Fruit fly (Drosophila melanogaster) whole organism, embryonic: ENCODE results near the gene QC.

ENCODE experiments used
- CG11504 ChIP-seq: fragments of 200-800 bp; sonication (Bioruptor generic); optimal IDR thresholded peaks from 3 replicates; lab custom pipeline; 2019; ENCODE audit warnings: missing biosample characterization, mild to moderate bottlenecking, missing genetic modification characterization, moderate library complexity
- CG12942 ChIP-seq: fragments of 200-800 bp; sonication (Bioruptor generic); optimal IDR thresholded peaks from 3 replicates; lab custom pipeline; 2016; ENCODE audit warnings: missing biosample characterization, missing genetic modification characterization
- CG13287 ChIP-seq: fragments of 200-800 bp; sonication (Bioruptor generic); IDR thresholded peaks from 2 replicates; pipeline ENCODE4 v1.3.6; 2022; ENCODE audit warnings: missing biosample characterization, missing genetic modification characterization; ENCODE audit not compliant: partially characterized antibody
- CG13894 ChIP-seq: fragments of 200-800 bp; sonication (Bioruptor generic); optimal IDR thresholded peaks from 3 replicates; lab custom pipeline; 2018; ENCODE audit warnings: missing biosample characterization, mild to moderate bottlenecking, missing genetic modification characterization, moderate library complexity
- CG14050 ChIP-seq: fragments of 200-800 bp; sonication (Bioruptor generic); IDR thresholded peaks from 3 replicates; pipeline ENCODE4 v1.3.6; 2022; ENCODE audit warnings: missing biosample characterization, missing genetic modification characterization
- CG14710 ChIP-seq: fragments of 200-800 bp; sonication (Bioruptor generic); optimal IDR thresholded peaks from 3 replicates; lab custom pipeline; 2019; ENCODE audit warnings: missing biosample characterization, mild to moderate bottlenecking, missing genetic modification characterization, moderate library complexity
- CG1529 ChIP-seq: fragments of 200-800 bp; sonication (Bioruptor generic); optimal IDR thresholded peaks from 3 replicates; lab custom pipeline; 2018; ENCODE audit warnings: missing biosample characterization, missing genetic modification characterization
- CG15514 ChIP-seq: fragments of 200-800 bp; sonication (Bioruptor generic); optimal IDR thresholded peaks from 3 replicates; lab custom pipeline; 2017; ENCODE audit warnings: missing biosample characterization, missing genetic modification characterization, mild to moderate bottlenecking, moderate library complexity, missing genetic modification reagents
- CG15601 ChIP-seq: fragments of 200-800 bp; sonication (Bioruptor generic); optimal IDR thresholded peaks from 3 replicates; lab custom pipeline; 2019; ENCODE audit warnings: missing biosample characterization, mild to moderate bottlenecking, missing genetic modification characterization, moderate library complexity
- CG16813 ChIP-seq: fragments of 200-800 bp; sonication (Bioruptor generic); IDR thresholded peaks from 3 replicates; pipeline ENCODE4 v1.3.6; 2022; ENCODE audit warnings: missing biosample characterization, missing genetic modification characterization; ENCODE audit not compliant: partially characterized antibody
- CG16863 ChIP-seq: fragments of 200-800 bp; sonication (Bioruptor generic); optimal IDR thresholded peaks from 3 replicates; lab custom pipeline; 2016; ENCODE audit warnings: missing biosample characterization, missing genetic modification characterization
- CG18599 ChIP-seq: fragments of 200-800 bp; sonication (Bioruptor generic); optimal IDR thresholded peaks from 3 replicates; lab custom pipeline; 2017; ENCODE audit warnings: missing biosample characterization, missing genetic modification characterization, mild to moderate bottlenecking, moderate library complexity, missing genetic modification reagents
- CG30431 ChIP-seq: fragments of 200-800 bp; sonication (Bioruptor generic); optimal IDR thresholded peaks from 2 replicates; lab custom pipeline; 2017; ENCODE audit warnings: missing biosample characterization, missing genetic modification characterization
- CG31224 ChIP-seq: fragments of 200-800 bp; sonication (Bioruptor generic); IDR thresholded peaks from 2 replicates; pipeline ENCODE4 v1.3.6; 2022; ENCODE audit warnings: missing biosample characterization, missing genetic modification characterization
- CG4328 ChIP-seq: fragments of 200-800 bp; sonication (Bioruptor generic); optimal IDR thresholded peaks from 3 replicates; lab custom pipeline; 2017; ENCODE audit warnings: missing biosample characterization, missing genetic modification reagents, missing genetic modification characterization
- CG8290 ChIP-seq, 3 experiments: fragments of 200-800 bp; sonication (Bioruptor generic); optimal IDR thresholded peaks; 2 replicates each; lab custom pipeline; 2016 to 2019; ENCODE audit warnings: missing biosample characterization in 3 of 3, missing genetic modification characterization in 3 of 3, mild to moderate bottlenecking in 2 of 3, moderate library complexity in 1 of 3
- CHES-1-like ChIP-seq: fragments of 200-800 bp; sonication (Bioruptor generic); optimal IDR thresholded peaks from 2 replicates; lab custom pipeline; 2016; ENCODE audit warnings: missing biosample characterization, missing genetic modification characterization
- CoRest ChIP-seq: fragments of 200-800 bp; sonication (Bioruptor generic); optimal IDR thresholded peaks from 3 replicates; lab custom pipeline; 2018; ENCODE audit warnings: missing biosample characterization, mild to moderate bottlenecking, missing genetic modification characterization, moderate library complexity
- Drgx ChIP-seq: fragments of 200-800 bp; sonication (Bioruptor generic); IDR thresholded peaks from 2 replicates; pipeline ENCODE4 v1.3.6; 2022; ENCODE audit warnings: missing biosample characterization, missing genetic modification characterization
- E2f2 ChIP-seq: fragments of 200-800 bp; sonication (Bioruptor generic); IDR thresholded peaks from 2 replicates; pipeline ENCODE4 v1.3.6; 2022; ENCODE audit warnings: missing biosample characterization, missing genetic modification characterization
- Ets97D ChIP-seq: fragments of 200-800 bp; sonication (Bioruptor generic); optimal IDR thresholded peaks from 3 replicates; lab custom pipeline; 2016; ENCODE audit warnings: missing biosample characterization, missing genetic modification characterization
- H2.0 ChIP-seq: fragments of 200-800 bp; sonication (Bioruptor generic); IDR thresholded peaks from 2 replicates; pipeline ENCODE4 v1.3.6; 2022; ENCODE audit warnings: missing biosample characterization, missing genetic modification characterization
- Hand ChIP-seq: fragments of 200-800 bp; sonication (Bioruptor generic); optimal IDR thresholded peaks from 2 replicates; lab custom pipeline; 2017; ENCODE audit warnings: mild to moderate bottlenecking, missing biosample characterization, missing genetic modification reagents, missing genetic modification characterization
- Hey ChIP-seq: fragments of 200-800 bp; sonication (Bioruptor generic); optimal IDR thresholded peaks from 3 replicates; lab custom pipeline; 2018; ENCODE audit warnings: missing biosample characterization, mild to moderate bottlenecking, missing genetic modification characterization
- MTF-1 ChIP-seq: fragments of 200-800 bp; sonication (Bioruptor generic); optimal IDR thresholded peaks from 2 replicates; lab custom pipeline; 2018; ENCODE audit warnings: missing biosample characterization, mild to moderate bottlenecking, missing genetic modification characterization, borderline replicate concordance
- NC2α ChIP-seq: fragments of 200-800 bp; sonication (Bioruptor generic); optimal IDR thresholded peaks from 2 replicates; lab custom pipeline; 2016; ENCODE audit warnings: missing biosample characterization, missing genetic modification characterization
- Nf-YC ChIP-seq: fragments of 200-800 bp; optimal IDR thresholded peaks from 3 replicates; lab custom pipeline; 2019; ENCODE audit warnings: missing biosample characterization, mild to moderate bottlenecking, missing genetic modification characterization, moderate library complexity
- Rfx ChIP-seq: fragments of 200-800 bp; sonication (Bioruptor generic); IDR thresholded peaks from 2 replicates; pipeline ENCODE4 v1.3.6; 2022; ENCODE audit warnings: missing biosample characterization, missing genetic modification characterization
- Spps ChIP-seq: fragments of 200-800 bp; sonication (Bioruptor generic); optimal IDR thresholded peaks from 2 replicates; lab custom pipeline; 2018; ENCODE audit warnings: missing biosample characterization, mild to moderate bottlenecking, missing genetic modification characterization
- Ssrp ChIP-seq: fragments of 200-800 bp; sonication (Bioruptor generic); optimal IDR thresholded peaks from 2 replicates; lab custom pipeline; 2018; ENCODE audit warnings: missing biosample characterization, mild to moderate bottlenecking, missing genetic modification characterization, moderate library complexity
- Tbp ChIP-seq: fragments of >200 bp; optimal IDR thresholded peaks from 2 replicates; lab custom pipeline; 2018; ENCODE audit warnings: missing biosample characterization, missing genetic modification characterization
- abd-A ChIP-seq: fragments of 200-800 bp; sonication (Bioruptor generic); optimal IDR thresholded peaks from 3 replicates; lab custom pipeline; 2019; ENCODE audit warnings: missing biosample characterization, mild to moderate bottlenecking, missing genetic modification characterization, moderate library complexity
- ac ChIP-seq: fragments of 200-800 bp; sonication (Bioruptor generic); optimal IDR thresholded peaks from 3 replicates; lab custom pipeline; 2017; ENCODE audit warnings: missing biosample characterization, mild to moderate bottlenecking, missing genetic modification characterization
- ara ChIP-seq: fragments of 200-800 bp; sonication (Bioruptor generic); IDR thresholded peaks from 2 replicates; pipeline ENCODE4 v1.3.6; 2022; ENCODE audit warnings: missing biosample characterization, missing genetic modification characterization
- ato ChIP-seq: fragments of 200-800 bp; sonication (Bioruptor generic); IDR thresholded peaks from 2 replicates; pipeline ENCODE4 v1.3.6; 2022; ENCODE audit warnings: missing biosample characterization, missing genetic modification characterization; ENCODE audit not compliant: partially characterized antibody
- bab2 ChIP-seq: fragments of 200-800 bp; sonication (Bioruptor generic); optimal IDR thresholded peaks from 2 replicates; lab custom pipeline; 2016; ENCODE audit warnings: missing biosample characterization, missing genetic modification characterization
- caup ChIP-seq: fragments of 200-800 bp; sonication (Bioruptor generic); optimal IDR thresholded peaks from 3 replicates; lab custom pipeline; 2017; ENCODE audit warnings: missing biosample characterization, mild to moderate bottlenecking, missing genetic modification characterization, moderate library complexity; ENCODE audit not compliant: severe bottlenecking
- crp ChIP-seq, 2 experiments: fragments of 200-800 bp; sonication (Bioruptor generic); optimal IDR thresholded peaks; 2 replicates in 1 of 2; 3 replicates in 1 of 2; lab custom pipeline; 2017; ENCODE audit warnings: missing biosample characterization in 2 of 2, missing genetic modification characterization in 2 of 2, mild to moderate bottlenecking in 1 of 2, moderate library complexity in 1 of 2
- dimm ChIP-seq: fragments of 200-800 bp; sonication (Bioruptor generic); IDR thresholded peaks from 2 replicates; pipeline ENCODE4 v1.3.6; 2022; ENCODE audit warnings: missing biosample characterization, missing genetic modification characterization
- her ChIP-seq: fragments of 200-800 bp; sonication (Bioruptor generic); optimal IDR thresholded peaks from 2 replicates; lab custom pipeline; 2016; ENCODE audit warnings: missing biosample characterization, missing genetic modification characterization
- hkb ChIP-seq, 2 experiments: fragments of 200-800 bp in 1 of 2; fragments of >200 bp in 1 of 2; sonication (Bioruptor generic) in 1 of 2; IDR thresholded peaks in 1 of 2; optimal IDR thresholded peaks in 1 of 2; 2 replicates each; pipeline versions ENCODE4 v1.3.6 to Lab custom; 2017 to 2022; ENCODE audit warnings: missing biosample characterization in 1 of 2, missing genetic modification characterization in 1 of 2
- phol ChIP-seq: fragments of 200-800 bp; sonication (Bioruptor generic); optimal IDR thresholded peaks from 3 replicates; lab custom pipeline; 2018; ENCODE audit warnings: missing biosample characterization, mild to moderate bottlenecking, missing genetic modification characterization, moderate library complexity
- row ChIP-seq: fragments of 200-800 bp; sonication (Bioruptor generic); IDR thresholded peaks from 3 replicates; pipeline ENCODE4 v1.3.6; 2022; ENCODE audit warnings: missing biosample characterization, missing genetic modification characterization
- sens ChIP-seq: fragments of 200-800 bp; sonication (Bioruptor generic); peaks from one replicate; lab custom pipeline; 2016; ENCODE audit warnings: missing biosample characterization, missing genetic modification characterization
- ssp ChIP-seq: fragments of 200-800 bp; sonication (Bioruptor generic); IDR thresholded peaks from 2 replicates; pipeline ENCODE4 v1.3.6; 2022; ENCODE audit warnings: missing biosample characterization, missing genetic modification characterization
- tx ChIP-seq: fragments of 200-800 bp; sonication (Bioruptor generic); optimal IDR thresholded peaks from 2 replicates; lab custom pipeline; 2016; ENCODE audit warnings: missing biosample characterization, missing genetic modification characterization
- vnd ChIP-seq: fragments of 200-800 bp; sonication (Bioruptor generic); IDR thresholded peaks from 3 replicates; pipeline ENCODE4 v1.3.6; 2022; ENCODE audit warnings: missing biosample characterization, missing genetic modification characterization; ENCODE audit not compliant: partially characterized antibody
- vvl ChIP-seq: fragments of 200-800 bp; sonication (Bioruptor generic); IDR thresholded peaks from 2 replicates; pipeline ENCODE4 v1.3.6; 2022; ENCODE audit warnings: missing biosample characterization, missing genetic modification characterization
- wdn ChIP-seq: fragments of 200-800 bp; sonication (Bioruptor generic); IDR thresholded peaks from 2 replicates; pipeline ENCODE4 v1.3.6; 2022; ENCODE audit warnings: missing biosample characterization, missing genetic modification characterization
- z ChIP-seq: fragments of 200-800 bp; sonication (Bioruptor generic); IDR thresholded peaks from 3 replicates; pipeline ENCODE4 v1.3.6; 2022; ENCODE audit warnings: missing biosample characterization, missing genetic modification characterization

The QC gene

dm6 chr3L:5927536-5927935 lies 25.3 kb upstream of the QC start:
- no peak for TF ChIP-seq Ssrp (tag; lab: Kevin White, UChicago)
- TF ChIP-seq wdn (GFP tag; lab: Robert Waterston, UW) = no peak
- no peak for TF ChIP-seq ac (GFP tag; lab: Kevin White, UChicago)
- peak; percentile 5 for TF ChIP-seq CG11504
- no peak for TF ChIP-seq caup
- no peak for TF ChIP-seq bab2 (GFP tag; lab: Kevin White, UChicago)
- TF ChIP-seq Tbp (GFP tag; lab: Kevin White, UChicago) = no peak
- TF ChIP-seq CG12942 (GFP tag; lab: Kevin White, UChicago) = no peak
- TF ChIP-seq CG16863 = no peak
- TF ChIP-seq Spps (tag; lab: Kevin White, UChicago) = no peak
- TF ChIP-seq CoRest = peak; percentile 17
- 0 out of 2 replicates have a peak, but pooled peaks have one; percentile 23 for TF ChIP-seq H2.0 (GFP tag; lab: Robert Waterston, UW)
- TF ChIP-seq ara (GFP tag; lab: Robert Waterston, UW) = no peak
- peak; percentile 3 for TF ChIP-seq CG8290 (GFP tag; optimal IDR thresholded peaks at IDR 0.05; lab: Kevin White, UChicago)
- no peak for TF ChIP-seq CG8290 (tag; optimal IDR thresholded peaks at IDR 0.05; lab: Kevin White, UChicago)
- TF ChIP-seq Ets97D (GFP tag; lab: Kevin White, UChicago) = no peak
- TF ChIP-seq CG13287 (GFP tag; lab: Robert Waterston, UW) = peak; percentile 13; the same call in 1 of the 2 replicates
- peak; percentile 87 for TF ChIP-seq CG15514 (GFP tag; lab: Kevin White, UChicago)
- TF ChIP-seq row (GFP tag; lab: Robert Waterston, UW) = peak; percentile 29; the same call in 1 of the 3 replicates
- TF ChIP-seq CHES-1-like (GFP tag; lab: Kevin White, UChicago) = no peak
- no peak for TF ChIP-seq her (GFP tag; lab: Kevin White, UChicago)
- TF ChIP-seq abd-A (tag; lab: Kevin White, UChicago) = no peak
- no peak for TF ChIP-seq CG1529 (GFP tag; lab: Kevin White, UChicago)
- no peak for TF ChIP-seq NC2α (GFP tag; lab: Kevin White, UChicago)
- TF ChIP-seq CG13894 (tag; lab: Kevin White, UChicago) = no peak
- no peak for TF ChIP-seq CG31224 (GFP tag; lab: Robert Waterston, UW)
- TF ChIP-seq phol (tag; lab: Kevin White, UChicago) = peak; percentile 24
- TF ChIP-seq hkb (optimal IDR thresholded peaks at IDR 0.05; lab: Kevin White, UChicago) = no peak
- TF ChIP-seq hkb (GFP tag; IDR thresholded peaks at IDR 0.05; lab: Robert Waterston, UW) = no peak
- TF ChIP-seq Nf-YC (tag; lab: Kevin White, UChicago) = peak; percentile 2
- peak; percentile 57 for TF ChIP-seq E2f2 (GFP tag; lab: Robert Waterston, UW)
- TF ChIP-seq CG4328 (GFP tag; lab: Kevin White, UChicago) = no peak
- TF ChIP-seq z (GFP tag; lab: Robert Waterston, UW) = no peak
- TF ChIP-seq tx (GFP tag; lab: Kevin White, UChicago) = no peak
- TF ChIP-seq MTF-1 (GFP tag; lab: Kevin White, UChicago) = no peak
- no peak for TF ChIP-seq CG16813 (GFP tag; lab: Robert Waterston, UW)
- TF ChIP-seq crp (GFP tag; optimal IDR thresholded peaks at IDR 0.05; lab: Kevin White, UChicago) = peak in 1 of 2 experiments; percentile 33
- TF ChIP-seq ssp = no peak
- no peak for TF ChIP-seq Drgx (GFP tag; lab: Robert Waterston, UW)
- peak; percentile 78 for TF ChIP-seq sens (GFP tag; lab: Kevin White, UChicago)
- no peak for TF ChIP-seq CG14050
- TF ChIP-seq Hey (tag; lab: Kevin White, UChicago) = no peak
- TF ChIP-seq vvl (GFP tag; lab: Robert Waterston, UW) = no peak
- TF ChIP-seq vnd (GFP tag; lab: Robert Waterston, UW) = no peak
- peak; percentile 11; the same call in 1 of the 2 replicates for TF ChIP-seq Rfx (GFP tag; lab: Robert Waterston, UW)
- no peak for TF ChIP-seq CG15601 (tag; lab: Kevin White, UChicago)
- TF ChIP-seq Hand (GFP tag; lab: Kevin White, UChicago) = no peak
- TF ChIP-seq CG14710 = peak; percentile 8
- no peak for TF ChIP-seq dimm (GFP tag; lab: Robert Waterston, UW)
- no peak for TF ChIP-seq CG30431 (GFP tag; lab: Kevin White, UChicago)
- no peak for TF ChIP-seq CG18599
- TF ChIP-seq ato (GFP tag; lab: Robert Waterston, UW) = no peak
